Worm (Caenorhabditis elegans): Measurements from ENCODE around the gene ttr-21.

ttr-21 gene

DNA sequence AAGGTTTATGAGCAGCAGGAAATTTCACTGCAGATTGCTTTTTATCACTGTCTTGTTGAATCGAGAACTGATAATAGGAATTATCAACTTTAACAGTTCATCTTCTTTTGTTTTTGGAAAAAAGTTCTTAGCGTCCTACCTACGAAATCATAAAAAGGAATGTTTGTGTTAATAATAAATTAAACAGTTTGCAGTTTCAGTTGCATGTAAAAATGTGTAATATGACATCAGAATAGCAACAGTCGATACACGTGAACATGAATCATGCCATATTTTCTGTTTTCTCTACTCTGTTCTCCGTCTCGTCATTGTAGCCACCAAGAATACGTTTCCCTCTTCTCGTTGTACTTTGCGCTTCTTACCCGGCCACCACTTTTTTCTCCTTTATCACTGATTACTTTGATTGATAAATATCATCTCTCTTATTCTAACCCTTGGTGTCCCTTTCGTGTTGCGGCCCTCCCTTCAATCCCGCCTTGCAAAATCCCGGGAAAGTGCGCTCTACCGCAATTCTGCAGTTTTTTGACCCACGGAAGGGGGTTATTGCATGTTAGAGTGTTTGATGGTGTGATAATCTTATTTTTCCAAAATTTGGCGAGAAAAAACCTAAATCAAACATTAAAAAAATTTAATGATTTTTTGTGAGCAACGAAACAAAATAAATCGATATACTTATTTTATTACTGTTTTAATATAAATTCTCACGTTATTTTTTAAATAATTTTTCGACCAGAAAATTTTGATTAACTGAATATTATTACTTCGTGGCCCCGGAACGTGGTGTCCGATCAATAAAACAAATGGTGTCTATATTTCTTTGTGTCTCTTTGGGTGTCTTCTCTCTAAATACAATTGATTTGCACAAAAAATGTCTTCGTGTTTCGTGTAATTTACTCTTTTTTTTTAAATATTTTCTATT lies 38.5 kb upstream of the ttr-21 start, which contains the start of gene sptl-3 (continued):
- TF ChIP-seq unc-62 (GFP tag; optimal IDR thresholded peaks at IDR 0.05 in 1 of 2) = peak in 1 of 2 experiments; percentile 11
- peak; percentile 13 for TF ChIP-seq unc-62 (tag; optimal IDR thresholded peaks at IDR 0.05)
- no peak for TF ChIP-seq dmd-9 (GFP tag; IDR thresholded peaks at IDR 0.05)
- peak; percentile 19 for TF ChIP-seq nhr-6 (tag; optimal IDR thresholded peaks at IDR 0.05)
- TF ChIP-seq mdl-1 (tag; optimal IDR thresholded peaks at IDR 0.05) = peak in 1 of 2 experiments; percentile 84
- TF ChIP-seq rbr-2 (tag; optimal IDR thresholded peaks at IDR 0.05) = no peak
- peak; percentile 13 for TF ChIP-seq nhr-102 (tag; optimal IDR thresholded peaks at IDR 0.05)
- peak; percentile 92 for TF ChIP-seq aha-1 (tag)
- TF ChIP-seq mxl-2 (GFP tag; conservative IDR thresholded peaks at IDR 0.05) = no peak
- TF ChIP-seq hlh-11 (tag; optimal IDR thresholded peaks at IDR 0.05) = peak; percentile 84
- TF ChIP-seq saeg-2 (GFP tag; IDR thresholded peaks at IDR 0.05) = 0 out of 2 replicates have a peak, but pooled peaks have one; percentile 21
- peak in 1 of 2 experiments; percentile 34 for TF ChIP-seq lsy-2 (tag; optimal IDR thresholded peaks at IDR 0.05)
- no peak for TF ChIP-seq Y5F2A.4 (GFP tag; optimal IDR thresholded peaks at IDR 0.05)
- no peak for TF ChIP-seq nhr-41 (GFP tag; IDR thresholded peaks at IDR 0.05)
- no peak for TF ChIP-seq Y105C5A.15 (GFP tag; IDR thresholded peaks at IDR 0.05)
- no peak for TF ChIP-seq daf-19 (GFP tag; conservative IDR thresholded peaks at IDR 0.05)

ce11 chrV:13891489-13891888 lies 37.3 kb upstream of the ttr-21 start:
- TF ChIP-seq mes-2 (tag; optimal IDR thresholded peaks at IDR 0.05; ENCODE audit: poor library complexity, severe bottlenecking) (no peak), madf-9 (GFP tag; conservative IDR thresholded peaks at IDR 0.05) (no peak), nhr-25 (tag; optimal IDR thresholded peaks at IDR 0.05; ENCODE audit: borderline replicate concordance, insufficient read depth) (no peak), ZK337.2 (GFP tag; IDR thresholded peaks at IDR 0.05) (no peak), F37D6.2 (tag; optimal IDR thresholded peaks at IDR 0.05) (no peak), F44E2.7 (GFP tag; IDR thresholded peaks at IDR 0.05) (no peak), lin-13 (GFP tag; optimal IDR thresholded peaks at IDR 0.05) (no peak), lir-3 (tag; optimal IDR thresholded peaks at IDR 0.05) (no peak), zfp-3 (GFP tag; conservative IDR thresholded peaks at IDR 0.05) (no peak), mxl-2 (GFP tag; conservative IDR thresholded peaks at IDR 0.05) (no peak), ama-1 (optimal IDR thresholded peaks at IDR 0.05) (no peak), ctbp-1 (GFP tag; IDR thresholded peaks at IDR 0.05) (no peak), rbr-2 (tag; optimal IDR thresholded peaks at IDR 0.05) (no peak), hlh-30 (tag; optimal IDR thresholded peaks at IDR 0.05; ENCODE audit: insufficient read depth) (no peak), nhr-11 (tag; optimal IDR thresholded peaks at IDR 0.05) (no peak), duxl-1 (tag; optimal IDR thresholded peaks at IDR 0.05; ENCODE audit: poor library complexity) (no peak), hlh-11 (tag; optimal IDR thresholded peaks at IDR 0.05) (peak; percentile 45), spr-3 (GFP tag; optimal IDR thresholded peaks at IDR 0.05) (no peak), spr-1 (tag; optimal IDR thresholded peaks at IDR 0.05) (no peak), arid-1 (GFP tag; conservative IDR thresholded peaks at IDR 0.05) (no peak), php-3 (GFP tag; IDR thresholded peaks at IDR 0.05) (peak; percentile 55; the same call in 1 of the 2 replicates), nhr-76 (tag; optimal IDR thresholded peaks at IDR 0.05) (no peak), F49E8.2 (tag; optimal IDR thresholded peaks at IDR 0.05; ENCODE audit: borderline replicate concordance) (no peak), sdz-12 (GFP tag; optimal IDR thresholded peaks at IDR 0.05) (no peak), ceh-32 (tag; optimal IDR thresholded peaks at IDR 0.05; ENCODE audit: poor library complexity) (no peak), lin-15B (tag; optimal IDR thresholded peaks at IDR 0.05) (no peak), egl-27 (tag; optimal IDR thresholded peaks at IDR 0.05) (no peak), ztf-7 (tag; optimal IDR thresholded peaks at IDR 0.05) (no peak), nhr-10 (tag; optimal IDR thresholded peaks at IDR 0.05) (no peak), lsy-2 (tag; optimal IDR thresholded peaks at IDR 0.05) (no peak), snpc-4 (tag; optimal IDR thresholded peaks at IDR 0.05) (no peak), lim-7 (GFP tag; IDR thresholded peaks at IDR 0.05) (no peak), skn-1 (tag; optimal IDR thresholded peaks at IDR 0.05) (no peak), ceh-62 (tag; optimal IDR thresholded peaks at IDR 0.05) (no peak), cey-2 (tag; optimal IDR thresholded peaks at IDR 0.05; ENCODE audit: borderline replicate concordance, insufficient read depth) (no peak), nhr-28 (tag; optimal IDR thresholded peaks at IDR 0.05) (peak; percentile 37)

Measured in whole organism, L4 larva.